Worm (Caenorhabditis elegans) whole organism, mixed stage, embryonic: ENCODE measurements around the gene F15A4.2.
"Not testable (repeated sequence)": the region's sequence is repeated elsewhere in the genome, so short reads cannot be mapped to it uniquely, and the experiment has no call there.

Source experiments
- M03D4.4 ChIP-seq: sonication (generic microtip); optimal IDR thresholded peaks from 2 replicates; lab custom pipeline; 2017; ENCODE audit warnings: mild to moderate bottlenecking, missing genetic modification characterization, missing compliant biosample characterization
- bed-3 ChIP-seq: fragments of 200-800 bp; sonication (Bioruptor generic); optimal IDR thresholded peaks from 3 replicates; lab custom pipeline; 2018; ENCODE audit warnings: mild to moderate bottlenecking, missing genetic modification characterization, moderate library complexity, missing compliant biosample characterization
- blmp-1 ChIP-seq: fragments of 150-350 bp; optimal IDR thresholded peaks from 2 replicates; lab custom pipeline; 2014; ENCODE audit warnings: missing biosample characterization, missing genetic modification characterization
- ceh-39 ChIP-seq: fragments of 150-350 bp; optimal IDR thresholded peaks from 2 replicates; lab custom pipeline; 2014; ENCODE audit warnings: missing biosample characterization, missing genetic modification characterization
- ceh-43 ChIP-seq: fragments of 200-800 bp; sonication (Bioruptor generic); optimal IDR thresholded peaks from 2 replicates; lab custom pipeline; 2018; ENCODE audit warnings: mild to moderate bottlenecking, missing genetic modification characterization, moderate library complexity, missing compliant biosample characterization
- ceh-83 ChIP-seq: fragments of 200-800 bp; sonication (Bioruptor generic); optimal IDR thresholded peaks from 2 replicates; lab custom pipeline; 2018; ENCODE audit warnings: mild to moderate bottlenecking, missing genetic modification characterization, missing compliant biosample characterization
- ces-1 ChIP-seq: fragments of 150-350 bp; optimal IDR thresholded peaks from 2 replicates; lab custom pipeline; 2014; ENCODE audit warnings: missing biosample characterization, missing genetic modification reagents, missing genetic modification characterization
- cnd-1 ChIP-seq: fragments of 200-800 bp; sonication (Bioruptor generic); optimal IDR thresholded peaks from 2 replicates; lab custom pipeline; 2018; ENCODE audit warnings: mild to moderate bottlenecking, missing genetic modification characterization, missing compliant biosample characterization
- elt-1 ChIP-seq: sonication (generic microtip); optimal IDR thresholded peaks from 2 replicates; lab custom pipeline; 2017; ENCODE audit warnings: missing genetic modification characterization, mild to moderate bottlenecking, missing compliant biosample characterization, antibody characterized with exemption, moderate library complexity, borderline replicate concordance; ENCODE audit not compliant: insufficient read depth
- elt-3 ChIP-seq: fragments of 150-350 bp; optimal IDR thresholded peaks from 2 replicates; lab custom pipeline; 2014; ENCODE audit warnings: missing biosample characterization, missing genetic modification characterization
- flh-1 ChIP-seq: fragments of 200-800 bp; sonication (Bioruptor generic); optimal IDR thresholded peaks from 2 replicates; lab custom pipeline; 2018; ENCODE audit warnings: mild to moderate bottlenecking, missing genetic modification characterization, moderate library complexity, missing compliant biosample characterization
- ham-2 ChIP-seq: fragments of 200-800 bp; sonication (Bioruptor generic); optimal IDR thresholded peaks from 2 replicates; lab custom pipeline; 2018; ENCODE audit warnings: mild to moderate bottlenecking, missing genetic modification characterization, missing compliant biosample characterization
- hlh-1 ChIP-seq: fragments of 150-350 bp; optimal IDR thresholded peaks from 2 replicates; lab custom pipeline; 2014; ENCODE audit warnings: missing biosample characterization, missing genetic modification reagents, missing genetic modification characterization
- lin-13 ChIP-seq: fragments of 150-350 bp; optimal IDR thresholded peaks from 2 replicates; lab custom pipeline; 2014; ENCODE audit warnings: missing biosample characterization, missing genetic modification characterization
- lin-32 ChIP-seq: fragments of 200-800 bp; sonication (Bioruptor generic); optimal IDR thresholded peaks from 2 replicates; lab custom pipeline; 2018; ENCODE audit warnings: mild to moderate bottlenecking, missing genetic modification characterization, missing compliant biosample characterization
- mab-5 ChIP-seq: fragments of 150-350 bp; optimal IDR thresholded peaks from 2 replicates; lab custom pipeline; 2014; ENCODE audit warnings: missing biosample characterization, missing genetic modification characterization
- mep-1 ChIP-seq: fragments of 150-350 bp; optimal IDR thresholded peaks from 2 replicates; lab custom pipeline; 2017; ENCODE audit warnings: missing biosample characterization, missing genetic modification reagents, missing genetic modification characterization, inconsistent platforms
- mls-2 ChIP-seq: sonication (generic microtip); optimal IDR thresholded peaks from 2 replicates; lab custom pipeline; 2016; ENCODE audit warnings: mild to moderate bottlenecking, missing genetic modification characterization, moderate library complexity, missing compliant biosample characterization
- nhr-12 ChIP-seq: fragments of 150-350 bp; optimal IDR thresholded peaks from 2 replicates; lab custom pipeline; 2014; ENCODE audit warnings: missing biosample characterization, missing genetic modification characterization
- nhr-237 ChIP-seq: fragments of 150-350 bp; optimal IDR thresholded peaks from 2 replicates; lab custom pipeline; 2014; ENCODE audit warnings: missing biosample characterization, missing genetic modification characterization
- nhr-28 ChIP-seq: fragments of 150-350 bp; optimal IDR thresholded peaks from 2 replicates; lab custom pipeline; 2014; ENCODE audit warnings: missing biosample characterization, missing genetic modification characterization
- pha-4 ChIP-seq: fragments of 150-350 bp; optimal IDR thresholded peaks from 2 replicates; lab custom pipeline; 2018; ENCODE audit warnings: missing biosample characterization, missing genetic modification reagents, missing genetic modification characterization
- sem-2 ChIP-seq: fragments of 200-800 bp; sonication (Bioruptor generic); optimal IDR thresholded peaks from 2 replicates; lab custom pipeline; 2018; ENCODE audit warnings: mild to moderate bottlenecking, missing genetic modification characterization, missing compliant biosample characterization
- sptf-1 ChIP-seq: sonication (generic microtip); optimal IDR thresholded peaks from 2 replicates; lab custom pipeline; 2017; ENCODE audit warnings: mild to moderate bottlenecking, missing genetic modification characterization, moderate library complexity, missing compliant biosample characterization
- tbx-8 ChIP-seq: fragments of 200-800 bp; sonication (Bioruptor generic); optimal IDR thresholded peaks from 2 replicates; lab custom pipeline; 2018; ENCODE audit warnings: mild to moderate bottlenecking, missing genetic modification characterization, moderate library complexity, missing compliant biosample characterization
- unc-120 ChIP-seq: sonication (generic microtip); optimal IDR thresholded peaks from 2 replicates; lab custom pipeline; 2017; ENCODE audit warnings: missing genetic modification characterization, missing compliant biosample characterization; ENCODE audit not compliant: poor library complexity, severe bottlenecking
- unc-62 ChIP-seq: fragments of 150-350 bp; optimal IDR thresholded peaks from 2 replicates; lab custom pipeline; 2014; ENCODE audit warnings: missing biosample characterization, missing genetic modification reagents, missing genetic modification characterization
- zip-8 ChIP-seq: fragments of 150-350 bp; optimal IDR thresholded peaks from 2 replicates; lab custom pipeline; 2014; ENCODE audit warnings: missing biosample characterization, missing genetic modification characterization

Gene F15A4.2

ce11 chrII:12436717-12437116 lies 25.6 kb upstream of the F15A4.2 start:
- TF ChIP-seq bed-3 (GFP tag; lab: Kevin White, UChicago) (no peak), blmp-1 (tag; lab: Kevin White, UChicago) (no peak), elt-3 (tag; lab: Kevin White, UChicago) (no peak), nhr-28 (no peak), tbx-8 (GFP tag; lab: Kevin White, UChicago) (no peak), unc-120 (tag; lab: Kevin White, UChicago) (no peak), nhr-12 (tag; lab: Kevin White, UChicago) (no peak), ham-2 (peak; percentile 65), M03D4.4 (tag; lab: Kevin White, UChicago) (no peak)

ce11 chrII:12438441-12438840 lies 23.9 kb upstream of the F15A4.2 start, which contains the start of gene Y57A10C.9:
Gene Y57A10C.9 (minus strand): TSS chrII:12438541.
- no peak for TF ChIP-seq ham-2
- no peak for TF ChIP-seq sem-2
- TF ChIP-seq sptf-1 (tag; lab: Kevin White, UChicago), result no peak
- TF ChIP-seq nhr-237, result no peak
- no peak for TF ChIP-seq lin-13 (tag; lab: Kevin White, UChicago)
- TF ChIP-seq elt-3 (tag; lab: Kevin White, UChicago), result no peak
- no peak for TF ChIP-seq unc-62 (GFP tag; lab: Kevin White, UChicago)
- no peak for TF ChIP-seq flh-1 (GFP tag; lab: Kevin White, UChicago)
- TF ChIP-seq nhr-28, result no peak
- no peak for TF ChIP-seq elt-1
- no peak for TF ChIP-seq zip-8
- TF ChIP-seq lin-32 (GFP tag; lab: Kevin White, UChicago), result no peak
- no peak for TF ChIP-seq hlh-1 (tag; lab: Kevin White, UChicago)
- TF ChIP-seq M03D4.4 (tag; lab: Kevin White, UChicago), result no peak
- no peak for TF ChIP-seq ceh-39 (tag; lab: Kevin White, UChicago)
- TF ChIP-seq mep-1 (tag; lab: Kevin White, UChicago), result no peak
- no peak for TF ChIP-seq mls-2 (tag; lab: Kevin White, UChicago)
- no peak for TF ChIP-seq mab-5

ce11 chrII:12441164-12441563 lies 21.2 kb upstream of the F15A4.2 start, which contains the start of gene Y57A10C.10:
Gene Y57A10C.10 (minus strand): TSS chrII:12441264.
- not testable (repeated sequence) for TF ChIP-seq ceh-43, tbx-8, ceh-83 (GFP tag; lab: Kevin White, UChicago)

- TF ChIP-seq lin-32 (GFP tag; lab: Kevin White, UChicago), result no peak
- no peak for TF ChIP-seq ceh-43 (GFP tag; lab: Kevin White, UChicago)
- no peak for TF ChIP-seq bed-3 (GFP tag; lab: Kevin White, UChicago)
- TF ChIP-seq pha-4, result peak; percentile 14
These were observed 17.5 kb upstream of the F15A4.2 start, which contains the start of the genes W05H5.1 and pitr-6 for ce11 chrII:12444679-12445376. Gene W05H5.1 (minus strand): TSS chrII:12444779. Gene pitr-6 (plus strand): TSS chrII:12445326.

ce11 chrII:12448241-12448640 lies 14.1 kb upstream of the F15A4.2 start, which contains the start of gene srh-27:
Gene srh-27 (plus strand): TSS chrII:12448541.
- no peak for TF ChIP-seq blmp-1 (tag; lab: Kevin White, UChicago)

ce11 chrII:12449849-12450248 lies 12.5 kb upstream of the F15A4.2 start, which contains the start of gene sre-34:
Gene sre-34 (plus strand): TSS chrII:12450149.
- TF ChIP-seq lin-32 (GFP tag; lab: Kevin White, UChicago) (no peak), M03D4.4 (tag; lab: Kevin White, UChicago) (no peak), elt-3 (tag; lab: Kevin White, UChicago) (no peak), elt-1 (no peak), cnd-1 (no peak), ceh-43 (GFP tag; lab: Kevin White, UChicago) (no peak), ces-1 (no peak)
